Fruit fly (Drosophila melanogaster): ENCODE data around the gene CG44198.

The CG44198 gene

dm6 chr2L:13145035-13145683 lies 26.2 kb upstream of the CG44198 start (continued):
- no peak for TF ChIP-seq CG2199 (GFP tag; IDR thresholded peaks at IDR 0.05)
- TF ChIP-seq corto (GFP tag; optimal IDR thresholded peaks at IDR 0.05) = no peak
- peak; percentile 41 for TF ChIP-seq pnt (GFP tag; optimal IDR thresholded peaks at IDR 0.05)
- no peak for TF ChIP-seq twi (tag; optimal IDR thresholded peaks at IDR 0.05)
- peak; percentile 81 for TF ChIP-seq PHDP (tag; optimal IDR thresholded peaks at IDR 0.05)
- no peak for TF ChIP-seq Hey (tag; optimal IDR thresholded peaks at IDR 0.05)
- TF ChIP-seq CG11247 (GFP tag; IDR thresholded peaks at IDR 0.05) = peak; percentile 79
- TF ChIP-seq H2.0 (GFP tag; IDR thresholded peaks at IDR 0.05) = peak; percentile 67
- peak; percentile 53 for TF ChIP-seq tx (GFP tag; optimal IDR thresholded peaks at IDR 0.05)
- TF ChIP-seq stc (GFP tag; IDR thresholded peaks at IDR 0.05) = peak; percentile 73
- TF ChIP-seq CG2129 (GFP tag; IDR thresholded peaks at IDR 0.05; ENCODE audit: partially characterized antibody) = no peak
- peak; percentile 83 for TF ChIP-seq lilli (GFP tag; optimal IDR thresholded peaks at IDR 0.05)
- no peak for TF ChIP-seq Scr (GFP tag; IDR thresholded peaks at IDR 0.05; ENCODE audit: partially characterized antibody)
- TF ChIP-seq chm (GFP tag; IDR thresholded peaks at IDR 0.05) = no peak
- no peak for TF ChIP-seq Bdp1 (GFP tag; optimal IDR thresholded peaks at IDR 0.05)
- peak; percentile 45 for TF ChIP-seq CG5180 (GFP tag; optimal IDR thresholded peaks at IDR 0.05)
- TF ChIP-seq Poxn (GFP tag; IDR thresholded peaks at IDR 0.05) = peak; percentile 50; the same call in 1 of the 2 replicates
- TF ChIP-seq CG12391 (tag; optimal IDR thresholded peaks at IDR 0.05) = no peak
- TF ChIP-seq her (GFP tag; optimal IDR thresholded peaks at IDR 0.05) = peak; percentile 84
- TF ChIP-seq pfk (GFP tag; optimal IDR thresholded peaks at IDR 0.05) = no peak
- TF ChIP-seq dysf (GFP tag; IDR thresholded peaks at IDR 0.05) = peak; percentile 93
- TF ChIP-seq CG2889 (GFP tag; IDR thresholded peaks at IDR 0.05) = 0 out of 3 replicates have a peak, but pooled peaks have one; percentile 37
- TF ChIP-seq CG2875 (GFP tag; optimal IDR thresholded peaks at IDR 0.05) = no peak
- no peak for TF ChIP-seq MTF-1 (GFP tag; optimal IDR thresholded peaks at IDR 0.05; ENCODE audit: borderline replicate concordance)
- TF ChIP-seq row (GFP tag; IDR thresholded peaks at IDR 0.05) = peak; percentile 88
- TF ChIP-seq CG1529 (GFP tag; optimal IDR thresholded peaks at IDR 0.05) = no peak
- TF ChIP-seq yki (optimal IDR thresholded peaks at IDR 0.05) = no peak
- peak; percentile 73 for TF ChIP-seq CG13424 (tag; optimal IDR thresholded peaks at IDR 0.05)
- peak; percentile 10 for TF ChIP-seq ATbp (GFP tag; optimal IDR thresholded peaks at IDR 0.05)
- TF ChIP-seq CG9876 (GFP tag; optimal IDR thresholded peaks at IDR 0.05) = peak; percentile 12
- TF ChIP-seq CG12236 (GFP tag; optimal IDR thresholded peaks at IDR 0.05) = no peak
- peak; percentile 60 for TF ChIP-seq Dip3 (GFP tag; optimal IDR thresholded peaks at IDR 0.05)
- peak; percentile 64 for TF ChIP-seq CG31224 (GFP tag; IDR thresholded peaks at IDR 0.05)
- peak; percentile 48 for TF ChIP-seq nau (GFP tag; optimal IDR thresholded peaks at IDR 0.05)
- TF ChIP-seq CG7357 (GFP tag; IDR thresholded peaks at IDR 0.05) = peak; percentile 72
- no peak for TF ChIP-seq Sry-β (GFP tag; optimal IDR thresholded peaks at IDR 0.05)
- no peak for TF ChIP-seq ro (GFP tag; IDR thresholded peaks at IDR 0.05)
- TF ChIP-seq cad (GFP tag; optimal IDR thresholded peaks at IDR 0.05) = no peak
- peak; percentile 39; the same call in 1 of the 2 replicates for TF ChIP-seq sens-2 (GFP tag; IDR thresholded peaks at IDR 0.05)
- TF ChIP-seq Hmr (GFP tag; optimal IDR thresholded peaks at IDR 0.05) = peak; percentile 73
- TF ChIP-seq btn (GFP tag; optimal IDR thresholded peaks at IDR 0.05) = no peak
- TF ChIP-seq ham (GFP tag; IDR thresholded peaks at IDR 0.05) = no peak
- no peak for TF ChIP-seq lola (GFP tag; optimal IDR thresholded peaks at IDR 0.05)
- TF ChIP-seq fd3F (GFP tag; optimal IDR thresholded peaks at IDR 0.05) = peak; percentile 84
- TF ChIP-seq CTCF (GFP tag; optimal IDR thresholded peaks at IDR 0.05) = no peak
- no peak for TF ChIP-seq Hr39 (optimal IDR thresholded peaks at IDR 0.05)
- TF ChIP-seq Gsc (GFP tag; IDR thresholded peaks at IDR 0.05) = no peak
- peak; percentile 53 for TF ChIP-seq CG8281 (tag; optimal IDR thresholded peaks at IDR 0.05)
- no peak for TF ChIP-seq Dfd (GFP tag; optimal IDR thresholded peaks at IDR 0.05)
- peak; percentile 38; the same call in 1 of the 2 replicates for TF ChIP-seq CG17328 (GFP tag; IDR thresholded peaks at IDR 0.05)
- no peak for TF ChIP-seq gcm2 (GFP tag; optimal IDR thresholded peaks at IDR 0.05)
- TF ChIP-seq luna (GFP tag; optimal IDR thresholded peaks at IDR 0.05) = peak; percentile 68
